Worm (Caenorhabditis elegans) whole organism, midembryonic: ENCODE measurements around the gene F49H12.2.

Experiments used
- cog-1 ChIP-seq: sonication (generic microtip); optimal IDR thresholded peaks from 2 replicates; lab custom pipeline; 2016; ENCODE audit warnings: missing genetic modification characterization, missing compliant biosample characterization
- ztf-23 ChIP-seq: fragments of 200-800 bp; sonication (Bioruptor generic); IDR thresholded peaks from 2 replicates; pipeline ENCODE4 v1.3.6; 2022; ENCODE audit warnings: missing genetic modification reagents, missing genetic modification characterization, missing compliant biosample characterization

- no peak for TF ChIP-seq cog-1
- no peak for TF ChIP-seq ztf-23 (GFP tag; lab: Robert Waterston, UW)
Measured at ce11 chrX:2096804-2097203, 11.7 kb downstream of the F49H12.2 start, which contains the start of gene T21D9.2.
